Worm (Caenorhabditis elegans) whole organism, L4 larva: ENCODE measurements around the gene Y46E12BL.2.
A peak's percentile ranks its signal among the peaks of the same experiment; 100 is the strongest.

Experiments
- D1046.2 ChIP-seq: fragments of 200-800 bp; sonication (Bioruptor generic); IDR thresholded peaks from 2 replicates; pipeline ENCODE4 v1.3.6; 2022; ENCODE audit warnings: missing genetic modification characterization, missing compliant biosample characterization
- F44E2.7 ChIP-seq: fragments of 200-800 bp; sonication (Bioruptor generic); IDR thresholded peaks from 2 replicates; pipeline ENCODE4 v2.1.2; 2022; ENCODE audit warnings: missing genetic modification characterization, missing compliant biosample characterization
- Y5F2A.4 ChIP-seq: fragments of 200-800 bp; sonication (Bioruptor generic); optimal IDR thresholded peaks from 2 replicates; lab custom pipeline; 2018; ENCODE audit warnings: mild to moderate bottlenecking, missing genetic modification characterization, missing compliant biosample characterization
- Y75B8A.6 ChIP-seq: fragments of 200-800 bp; sonication (Bioruptor generic); IDR thresholded peaks from 2 replicates; pipeline ENCODE4 v1.3.6; 2022; ENCODE audit warnings: missing genetic modification reagents, missing genetic modification characterization, missing compliant biosample characterization
- ZK337.2 ChIP-seq: fragments of 200-800 bp; sonication (Bioruptor generic); IDR thresholded peaks from 2 replicates; pipeline ENCODE4 v1.3.6; 2022; ENCODE audit warnings: missing genetic modification reagents, missing genetic modification characterization, missing compliant biosample characterization
- aha-1 ChIP-seq: fragments of 150-350 bp; peaks from one replicate; lab custom pipeline; 2014; ENCODE audit warnings: missing biosample characterization, missing genetic modification characterization
- ama-1 ChIP-seq: fragments of 150-350 bp; optimal IDR thresholded peaks from 2 replicates; lab custom pipeline; 2014; ENCODE audit warnings: inconsistent platforms, mixed read lengths
- ceh-32 ChIP-seq: sonication (generic microtip); optimal IDR thresholded peaks from 2 replicates; lab custom pipeline; 2016; ENCODE audit warnings: mild to moderate bottlenecking, missing genetic modification characterization, missing compliant biosample characterization; ENCODE audit not compliant: poor library complexity
- ces-1 ChIP-seq: fragments of 150-350 bp; sonication (generic microtip); optimal IDR thresholded peaks from 4 replicates; lab custom pipeline; 2014; ENCODE audit warnings: missing biosample characterization, missing genetic modification reagents, missing genetic modification characterization
- cey-2 ChIP-seq: sonication (generic microtip); optimal IDR thresholded peaks from 3 replicates; lab custom pipeline; 2017; ENCODE audit warnings: missing genetic modification characterization, mild to moderate bottlenecking, missing compliant biosample characterization, antibody characterized with exemption, borderline replicate concordance; ENCODE audit not compliant: insufficient read depth
- daf-16 ChIP-seq, 3 experiments: sonication (generic microtip); optimal IDR thresholded peaks; 2 replicates each; lab custom pipeline; 2016 to 2017; ENCODE audit warnings: missing genetic modification characterization in 3 of 3, missing genetic modification reagents in 3 of 3, mild to moderate bottlenecking in 2 of 3, missing compliant biosample characterization in 2 of 3, missing biosample characterization in 1 of 3, moderate library complexity in 1 of 3
- dmd-6 ChIP-seq: fragments of 200-800 bp; sonication (Bioruptor generic); IDR thresholded peaks from 2 replicates; pipeline ENCODE4 v1.3.6; 2022; ENCODE audit warnings: missing genetic modification reagents, missing genetic modification characterization, missing compliant biosample characterization
- dmd-9 ChIP-seq: fragments of 200-800 bp; sonication (Bioruptor generic); IDR thresholded peaks from 2 replicates; pipeline ENCODE4 v1.3.6; 2022; ENCODE audit warnings: missing genetic modification reagents, missing genetic modification characterization, missing compliant biosample characterization
- duxl-1 ChIP-seq: sonication (generic microtip); optimal IDR thresholded peaks from 2 replicates; lab custom pipeline; 2016; ENCODE audit warnings: mild to moderate bottlenecking, missing genetic modification characterization, moderate library complexity, missing compliant biosample characterization; ENCODE audit not compliant: poor library complexity
- gei-8 ChIP-seq: fragments of 200-800 bp; sonication (Bioruptor generic); optimal IDR thresholded peaks from 2 replicates; lab custom pipeline; 2018; ENCODE audit warnings: mild to moderate bottlenecking, missing genetic modification characterization, missing compliant biosample characterization
- hlh-11 ChIP-seq: fragments of 200-800 bp; sonication (Bioruptor generic); optimal IDR thresholded peaks from 2 replicates; lab custom pipeline; 2018; ENCODE audit warnings: mild to moderate bottlenecking, missing genetic modification characterization, missing compliant biosample characterization
- hmg-1.1 ChIP-seq: fragments of 200-800 bp; sonication (Bioruptor generic); IDR thresholded peaks from 2 replicates; pipeline ENCODE4 v1.3.6; 2022; ENCODE audit warnings: missing genetic modification reagents, missing genetic modification characterization, missing compliant biosample characterization
- jun-1 ChIP-seq: fragments of 150-350 bp; optimal IDR thresholded peaks from 2 replicates; lab custom pipeline; 2014; ENCODE audit warnings: missing biosample characterization, missing genetic modification reagents, missing genetic modification characterization
- lin-15B ChIP-seq: fragments of 150-350 bp; sonication (generic microtip); optimal IDR thresholded peaks from 3 replicates; lab custom pipeline; 2014; ENCODE audit warnings: missing biosample characterization, missing genetic modification characterization
- lin-39 ChIP-seq: fragments of 150-350 bp; optimal IDR thresholded peaks from 2 replicates; lab custom pipeline; 2014; ENCODE audit warnings: missing biosample characterization, missing genetic modification reagents, missing genetic modification characterization
- lir-3 ChIP-seq: sonication (generic microtip); optimal IDR thresholded peaks from 2 replicates; lab custom pipeline; 2016; ENCODE audit warnings: mild to moderate bottlenecking, missing genetic modification characterization, missing compliant biosample characterization
- lsy-2 ChIP-seq, 2 experiments: fragments of 150-350 bp in 1 of 2; sonication (generic microtip) in 1 of 2; optimal IDR thresholded peaks; 2 replicates each; lab custom pipeline; 2014 to 2017; ENCODE audit warnings: missing biosample characterization in 2 of 2, missing genetic modification characterization in 2 of 2
- mdt-29 ChIP-seq: fragments of 200-800 bp; sonication (Bioruptor generic); IDR thresholded peaks from 2 replicates; pipeline ENCODE4 v1.3.6; 2022; ENCODE audit warnings: missing genetic modification reagents, missing genetic modification characterization, missing compliant biosample characterization
- mep-1 ChIP-seq: fragments of 150-350 bp; sonication (generic microtip); optimal IDR thresholded peaks from 3 replicates; lab custom pipeline; 2014; ENCODE audit warnings: missing biosample characterization, missing genetic modification characterization
- nhr-11 ChIP-seq: fragments of 150-350 bp; optimal IDR thresholded peaks from 2 replicates; lab custom pipeline; 2014; ENCODE audit warnings: missing biosample characterization, missing genetic modification characterization
- nhr-25 ChIP-seq: sonication (generic microtip); optimal IDR thresholded peaks from 2 replicates; lab custom pipeline; 2017; ENCODE audit warnings: missing genetic modification characterization, mild to moderate bottlenecking, missing compliant biosample characterization, antibody characterized with exemption, moderate library complexity, borderline replicate concordance; ENCODE audit not compliant: insufficient read depth
- nhr-28 ChIP-seq: fragments of 150-350 bp; optimal IDR thresholded peaks from 2 replicates; lab custom pipeline; 2014; ENCODE audit warnings: missing biosample characterization, missing genetic modification characterization
- nhr-41 ChIP-seq: fragments of 200-800 bp; sonication (Bioruptor generic); IDR thresholded peaks from 2 replicates; pipeline ENCODE4 v1.3.6; 2022; ENCODE audit warnings: missing genetic modification reagents, missing genetic modification characterization, missing compliant biosample characterization
- nhr-6 ChIP-seq: fragments of 150-350 bp; optimal IDR thresholded peaks from 2 replicates; lab custom pipeline; 2014; ENCODE audit warnings: missing biosample characterization, missing genetic modification characterization
- sdz-12 ChIP-seq: fragments of 200-800 bp; sonication (Bioruptor generic); optimal IDR thresholded peaks from 2 replicates; lab custom pipeline; 2018; ENCODE audit warnings: mild to moderate bottlenecking, missing genetic modification characterization, missing compliant biosample characterization
- set-16 ChIP-seq: fragments of 200-800 bp; sonication (Bioruptor generic); IDR thresholded peaks from 2 replicates; pipeline ENCODE4 v1.3.6; 2022; ENCODE audit warnings: missing genetic modification reagents, missing genetic modification characterization, missing compliant biosample characterization
- snpc-1.2 ChIP-seq: fragments of 200-800 bp; sonication (Bioruptor generic); IDR thresholded peaks from 2 replicates; pipeline ENCODE4 v1.3.6; 2022; ENCODE audit warnings: missing genetic modification reagents, missing genetic modification characterization, missing compliant biosample characterization
- spr-1 ChIP-seq: sonication (generic microtip); optimal IDR thresholded peaks from 2 replicates; lab custom pipeline; 2016; ENCODE audit warnings: mild to moderate bottlenecking, missing genetic modification characterization, missing compliant biosample characterization
- tag-97 ChIP-seq: fragments of 200-800 bp; sonication (Bioruptor generic); IDR thresholded peaks from 2 replicates; pipeline ENCODE4 v1.3.6; 2022; ENCODE audit warnings: missing genetic modification characterization, missing compliant biosample characterization
- unc-62 ChIP-seq, 3 experiments: fragments of 150-350 bp in 1 of 3; sonication (generic microtip); optimal IDR thresholded peaks in 2 of 3; peaks in 1 of 3; 1 replicate in 1 of 3; 2 replicates in 2 of 3; lab custom pipeline; 2014 to 2017; ENCODE audit warnings: missing biosample characterization in 3 of 3, missing genetic modification characterization in 3 of 3, missing genetic modification reagents in 3 of 3, missing genotype in 1 of 3
- zfp-2 ChIP-seq: sonication (generic microtip); optimal IDR thresholded peaks from 2 replicates; lab custom pipeline; 2016; ENCODE audit warnings: mild to moderate bottlenecking, missing genetic modification characterization, missing compliant biosample characterization
- zfp-3 ChIP-seq: fragments of 200-800 bp; sonication (Bioruptor generic); conservative IDR thresholded peaks from 2 replicates; pipeline ENCODE4 v1.3.6; 2022; ENCODE audit warnings: missing genetic modification reagents, missing genetic modification characterization, missing compliant biosample characterization
- zip-2 ChIP-seq: fragments of 150-350 bp; optimal IDR thresholded peaks from 2 replicates; lab custom pipeline; 2014; ENCODE audit warnings: missing biosample characterization, missing genetic modification characterization
- ztf-7 ChIP-seq: fragments of 150-350 bp; optimal IDR thresholded peaks from 2 replicates; lab custom pipeline; 2014; ENCODE audit warnings: missing biosample characterization, missing genetic modification characterization

Y46E12BL.2 gene

ce11 chrII:15258668-15259067, 25.9 kb downstream of the Y46E12BL.2 start:
- no peak for TF ChIP-seq ces-1
- TF ChIP-seq F44E2.7 (GFP tag; lab: Robert Waterston, UW), result no peak
- peak; percentile 39; the same call in 1 of the 2 replicates for TF ChIP-seq set-16 (GFP tag; lab: Robert Waterston, UW)
- peak; percentile 22 for TF ChIP-seq mep-1 (tag; lab: Kevin White, UChicago)
- TF ChIP-seq Y75B8A.6 (GFP tag; lab: Robert Waterston, UW), result no peak
- no peak for TF ChIP-seq snpc-1.2 (GFP tag; lab: Robert Waterston, UW)
- TF ChIP-seq jun-1, result no peak
- no peak for TF ChIP-seq cey-2 (tag; lab: Kevin White, UChicago)
- 0 out of 2 replicates have a peak, but pooled peaks have one; percentile 15 for TF ChIP-seq dmd-6 (GFP tag; lab: Robert Waterston, UW)
- TF ChIP-seq nhr-11 (tag; lab: Kevin White, UChicago), result peak; percentile 40
- TF ChIP-seq nhr-41 (GFP tag; lab: Robert Waterston, UW), result no peak
- no peak for TF ChIP-seq zip-2
- peak; percentile 3 for TF ChIP-seq nhr-6 (tag; lab: Kevin White, UChicago)
- TF ChIP-seq spr-1, result no peak
- TF ChIP-seq daf-16 (GFP tag; optimal IDR thresholded peaks at IDR 0.05; lab: Kevin White, UChicago), result peak in 1 of 2 experiments; percentile 13
- peak; percentile 6 for TF ChIP-seq daf-16 (tag; optimal IDR thresholded peaks at IDR 0.05; lab: Kevin White, UChicago)
- no peak for TF ChIP-seq unc-62 (GFP tag; optimal IDR thresholded peaks at IDR 0.05 in 1 of 2; lab: Kevin White, UChicago)
- no peak for TF ChIP-seq unc-62 (tag; optimal IDR thresholded peaks at IDR 0.05; lab: Kevin White, UChicago)
- TF ChIP-seq ztf-7 (tag; lab: Kevin White, UChicago), result no peak
- TF ChIP-seq Y5F2A.4 (GFP tag; lab: Kevin White, UChicago), result no peak
- peak; percentile 50 for TF ChIP-seq hlh-11 (tag; lab: Kevin White, UChicago)
- TF ChIP-seq lir-3 (tag; lab: Kevin White, UChicago), result no peak
- peak; percentile 21 for TF ChIP-seq nhr-28 (tag; lab: Kevin White, UChicago)
- TF ChIP-seq lin-15B, result no peak
- TF ChIP-seq nhr-25, result no peak
- TF ChIP-seq D1046.2, result no peak
- TF ChIP-seq hmg-1.1 (GFP tag; lab: Robert Waterston, UW), result peak; percentile 50; the same call in 1 of the 2 replicates
- no peak for TF ChIP-seq ama-1
- no peak for TF ChIP-seq dmd-9 (GFP tag; lab: Robert Waterston, UW)
- peak in 1 of 2 experiments; percentile 25 for TF ChIP-seq lsy-2 (tag; optimal IDR thresholded peaks at IDR 0.05; lab: Kevin White, UChicago)

- TF ChIP-seq lin-39 (tag; lab: Kevin White, UChicago), result no peak
- TF ChIP-seq aha-1, result peak; percentile 7
These were observed 27.8 kb downstream of the Y46E12BL.2 start for ce11 chrII:15260551-15260950.

- TF ChIP-seq tag-97 (GFP tag; lab: Robert Waterston, UW), result no peak
- peak; percentile 54; the same call in 1 of the 2 replicates for TF ChIP-seq D1046.2
- TF ChIP-seq Y75B8A.6 (GFP tag; lab: Robert Waterston, UW), result no peak
- TF ChIP-seq mdt-29 (GFP tag; lab: Robert Waterston, UW), result no peak
- TF ChIP-seq sdz-12 (GFP tag; lab: Kevin White, UChicago), result no peak
- TF ChIP-seq mep-1 (tag; lab: Kevin White, UChicago), result no peak
- no peak for TF ChIP-seq duxl-1
- no peak for TF ChIP-seq ZK337.2
- no peak for TF ChIP-seq aha-1
- TF ChIP-seq nhr-41 (GFP tag; lab: Robert Waterston, UW), result no peak
- no peak for TF ChIP-seq nhr-28 (tag; lab: Kevin White, UChicago)
- no peak for TF ChIP-seq zfp-2 (tag; lab: Kevin White, UChicago)
- peak; percentile 1 for TF ChIP-seq gei-8 (GFP tag; lab: Kevin White, UChicago)
- no peak for TF ChIP-seq zfp-3 (GFP tag; lab: Robert Waterston, UW)
- no peak for TF ChIP-seq nhr-25
- no peak for TF ChIP-seq hmg-1.1 (GFP tag; lab: Robert Waterston, UW)
- TF ChIP-seq ceh-32 (tag; lab: Kevin White, UChicago), result no peak
These were observed 28.3 kb downstream of the Y46E12BL.2 start for ce11 chrII:15261082-15261481.
